Fruit fly (Drosophila melanogaster) whole organism, embryonic: ENCODE data around the gene r-l.

Experiments
- B-H2 ChIP-seq: fragments of 200-800 bp; sonication (Bioruptor generic); optimal IDR thresholded peaks from 2 replicates; lab custom pipeline; 2018; ENCODE audit warnings: missing biosample characterization, mild to moderate bottlenecking, missing genetic modification characterization
- Blimp-1 ChIP-seq: fragments of 200-800 bp; sonication (Bioruptor generic); optimal IDR thresholded peaks from 3 replicates; lab custom pipeline; 2018; ENCODE audit warnings: missing biosample characterization, missing genetic modification characterization, mild to moderate bottlenecking, moderate library complexity, missing genetic modification reagents
- CG12391 ChIP-seq: fragments of 200-800 bp; sonication (Bioruptor generic); optimal IDR thresholded peaks from 3 replicates; lab custom pipeline; 2018; ENCODE audit warnings: missing biosample characterization, mild to moderate bottlenecking, missing genetic modification characterization, moderate library complexity
- CG14710 ChIP-seq: fragments of 200-800 bp; sonication (Bioruptor generic); optimal IDR thresholded peaks from 3 replicates; lab custom pipeline; 2019; ENCODE audit warnings: missing biosample characterization, mild to moderate bottlenecking, missing genetic modification characterization, moderate library complexity
- CG15269 ChIP-seq: fragments of 200-800 bp; sonication (Bioruptor generic); optimal IDR thresholded peaks from 2 replicates; lab custom pipeline; 2018; ENCODE audit warnings: missing biosample characterization, mild to moderate bottlenecking, missing genetic modification characterization, moderate library complexity
- CG15479 ChIP-seq: fragments of 200-800 bp; sonication (Bioruptor generic); optimal IDR thresholded peaks from 3 replicates; lab custom pipeline; 2019; ENCODE audit warnings: missing biosample characterization, mild to moderate bottlenecking, missing genetic modification characterization, moderate library complexity
- CG17568 ChIP-seq: fragments of 200-800 bp; sonication (Bioruptor generic); optimal IDR thresholded peaks from 2 replicates; lab custom pipeline; 2018; ENCODE audit warnings: missing biosample characterization, mild to moderate bottlenecking, missing genetic modification characterization, moderate library complexity
- CG18599 ChIP-seq: fragments of 200-800 bp; sonication (Bioruptor generic); optimal IDR thresholded peaks from 3 replicates; lab custom pipeline; 2017; ENCODE audit warnings: missing biosample characterization, missing genetic modification characterization, mild to moderate bottlenecking, moderate library complexity, missing genetic modification reagents
- CG18764 ChIP-seq: fragments of 200-800 bp; sonication (Bioruptor generic); optimal IDR thresholded peaks from 3 replicates; lab custom pipeline; 2016; ENCODE audit warnings: missing biosample characterization, missing genetic modification characterization
- CG2875 ChIP-seq: fragments of 200-800 bp; sonication (Bioruptor generic); optimal IDR thresholded peaks from 2 replicates; lab custom pipeline; 2017; ENCODE audit warnings: missing biosample characterization, mild to moderate bottlenecking, missing genetic modification characterization, missing genetic modification reagents
- CG31365 ChIP-seq: fragments of 200-800 bp; sonication (Bioruptor generic); optimal IDR thresholded peaks from 2 replicates; lab custom pipeline; 2018; ENCODE audit warnings: missing biosample characterization, mild to moderate bottlenecking, missing genetic modification characterization
- CG31441 ChIP-seq: fragments of 200-800 bp; sonication (Bioruptor generic); IDR thresholded peaks from 2 replicates; pipeline ENCODE4 v1.3.6; 2022; ENCODE audit warnings: missing biosample characterization, missing genetic modification characterization
- CG34224 ChIP-seq: fragments of 200-800 bp; sonication (Bioruptor generic); IDR thresholded peaks from 3 replicates; pipeline ENCODE4 v1.3.6; 2022; ENCODE audit warnings: missing biosample characterization, missing genetic modification characterization; ENCODE audit not compliant: partially characterized antibody
- CG3847 ChIP-seq: fragments of 200-800 bp; sonication (Bioruptor generic); IDR thresholded peaks from 2 replicates; pipeline ENCODE4 v1.3.6; 2022; ENCODE audit warnings: missing biosample characterization, missing genetic modification characterization
- CG4707 ChIP-seq: fragments of 200-800 bp; sonication (Bioruptor generic); optimal IDR thresholded peaks from 2 replicates; lab custom pipeline; 2018; ENCODE audit warnings: missing biosample characterization, mild to moderate bottlenecking, missing genetic modification characterization, moderate library complexity
- CG7556 ChIP-seq: fragments of 200-800 bp; sonication (Bioruptor generic); optimal IDR thresholded peaks from 2 replicates; lab custom pipeline; 2017; ENCODE audit warnings: missing biosample characterization, mild to moderate bottlenecking, missing genetic modification characterization
- CG7963 ChIP-seq: fragments of 200-800 bp; sonication (Bioruptor generic); IDR thresholded peaks from 3 replicates; pipeline ENCODE4 v1.3.6; 2022; ENCODE audit warnings: missing biosample characterization, missing genetic modification characterization; ENCODE audit not compliant: partially characterized antibody
- CG8944 ChIP-seq: fragments of 200-800 bp; sonication (Bioruptor generic); optimal IDR thresholded peaks from 3 replicates; lab custom pipeline; 2016; ENCODE audit warnings: missing biosample characterization, missing genetic modification characterization
- CG9609 ChIP-seq: fragments of 200-800 bp; sonication (Bioruptor generic); optimal IDR thresholded peaks from 3 replicates; lab custom pipeline; 2016; ENCODE audit warnings: missing biosample characterization, missing genetic modification characterization
- CkIIα-i1 ChIP-seq: fragments of 200-800 bp; sonication (Bioruptor generic); IDR thresholded peaks from 2 replicates; pipeline ENCODE4 v1.3.6; 2022; ENCODE audit warnings: missing biosample characterization, missing genetic modification characterization
- Dfd ChIP-seq, 2 experiments: fragments of >200 bp; optimal IDR thresholded peaks; 2 replicates each; lab custom pipeline; 2017; ENCODE audit warnings: missing biosample characterization in 2 of 2, missing genetic modification characterization in 2 of 2
- Drgx ChIP-seq: fragments of 200-800 bp; sonication (Bioruptor generic); IDR thresholded peaks from 2 replicates; pipeline ENCODE4 v1.3.6; 2022; ENCODE audit warnings: missing biosample characterization, missing genetic modification characterization
- HLH3B ChIP-seq: fragments of 200-800 bp; sonication (Bioruptor generic); IDR thresholded peaks from 2 replicates; pipeline ENCODE4 v1.3.6; 2022; ENCODE audit warnings: missing biosample characterization, missing genetic modification characterization
- Hand ChIP-seq: fragments of 200-800 bp; sonication (Bioruptor generic); optimal IDR thresholded peaks from 2 replicates; lab custom pipeline; 2017; ENCODE audit warnings: mild to moderate bottlenecking, missing biosample characterization, missing genetic modification reagents, missing genetic modification characterization
- MESR4 ChIP-seq: fragments of 200-800 bp; sonication (Bioruptor generic); optimal IDR thresholded peaks from 2 replicates; lab custom pipeline; 2018; ENCODE audit warnings: missing biosample characterization, mild to moderate bottlenecking, missing genetic modification characterization, moderate library complexity
- NK7.1 ChIP-seq: fragments of 200-800 bp; sonication (Bioruptor generic); optimal IDR thresholded peaks from 3 replicates; lab custom pipeline; 2016; ENCODE audit warnings: missing biosample characterization, missing genetic modification characterization
- Nf-YB ChIP-seq: fragments of 200-800 bp; sonication (Bioruptor generic); optimal IDR thresholded peaks from 3 replicates; lab custom pipeline; 2019; ENCODE audit warnings: missing biosample characterization, mild to moderate bottlenecking, missing genetic modification characterization, moderate library complexity
- Oaz ChIP-seq: fragments of 200-800 bp; sonication (Bioruptor generic); IDR thresholded peaks from 2 replicates; pipeline ENCODE4 v1.3.6; 2022; ENCODE audit warnings: missing biosample characterization, missing genetic modification characterization
- Poxn ChIP-seq: fragments of 200-800 bp; sonication (Bioruptor generic); IDR thresholded peaks from 2 replicates; pipeline ENCODE4 v1.3.6; 2022; ENCODE audit warnings: missing biosample characterization, missing genetic modification characterization
- Spps ChIP-seq: fragments of 200-800 bp; sonication (Bioruptor generic); optimal IDR thresholded peaks from 2 replicates; lab custom pipeline; 2018; ENCODE audit warnings: missing biosample characterization, mild to moderate bottlenecking, missing genetic modification characterization
- aop ChIP-seq: fragments of 200-800 bp; sonication (Bioruptor generic); IDR thresholded peaks from 2 replicates; pipeline ENCODE4 v1.3.6; 2022; ENCODE audit warnings: missing biosample characterization, missing genetic modification characterization
- ap ChIP-seq: fragments of 200-800 bp; sonication (Bioruptor generic); IDR thresholded peaks from 2 replicates; pipeline ENCODE4 v1.3.6; 2022; ENCODE audit warnings: missing biosample characterization, missing genetic modification characterization
- chif ChIP-seq, 2 experiments: fragments of 200-800 bp; sonication (Bioruptor generic); optimal IDR thresholded peaks; 3 replicates each; lab custom pipeline; 2016; ENCODE audit warnings: missing biosample characterization in 2 of 2, missing genetic modification characterization in 2 of 2
- chinmo ChIP-seq: fragments of 200-800 bp; sonication (Bioruptor generic); IDR thresholded peaks from 4 replicates; pipeline ENCODE4 v1.3.6; 2022; ENCODE audit warnings: missing biosample characterization, missing genetic modification characterization; ENCODE audit not compliant: partially characterized antibody
- ci ChIP-seq: fragments of 200-800 bp; sonication (Bioruptor generic); IDR thresholded peaks from 3 replicates; pipeline ENCODE4 v1.3.6; 2022; ENCODE audit warnings: missing biosample characterization, missing genetic modification characterization
- crc ChIP-seq: fragments of 200-800 bp; sonication (Bioruptor generic); optimal IDR thresholded peaks from 2 replicates; lab custom pipeline; 2016; ENCODE audit warnings: missing biosample characterization, missing genetic modification characterization
- dan ChIP-seq: fragments of 200-800 bp; sonication (Bioruptor generic); IDR thresholded peaks from 2 replicates; pipeline ENCODE4 v1.3.6; 2022; ENCODE audit warnings: missing biosample characterization, missing genetic modification characterization
- disco-r ChIP-seq: fragments of 200-800 bp; sonication (Bioruptor generic); optimal IDR thresholded peaks from 2 replicates; lab custom pipeline; 2016; ENCODE audit warnings: missing biosample characterization, missing genetic modification characterization
- en ChIP-seq: fragments of 200-800 bp; sonication (Bioruptor generic); optimal IDR thresholded peaks from 2 replicates; lab custom pipeline; 2016; ENCODE audit warnings: missing biosample characterization, missing genetic modification characterization
- gcm ChIP-seq: fragments of 200-800 bp; sonication (Bioruptor generic); optimal IDR thresholded peaks from 2 replicates; lab custom pipeline; 2019; ENCODE audit warnings: missing biosample characterization, mild to moderate bottlenecking, missing genetic modification characterization, moderate library complexity
- gem ChIP-seq: fragments of 200-800 bp; sonication (Bioruptor generic); optimal IDR thresholded peaks from 2 replicates; lab custom pipeline; 2019; ENCODE audit warnings: missing biosample characterization, mild to moderate bottlenecking, missing genetic modification characterization, moderate library complexity
- gfzf ChIP-seq: fragments of 200-800 bp; sonication (Bioruptor generic); optimal IDR thresholded peaks from 2 replicates; lab custom pipeline; 2016; ENCODE audit warnings: missing biosample characterization, mild to moderate bottlenecking, missing genetic modification characterization, moderate library complexity
- gt ChIP-seq: fragments of 200-800 bp; sonication (Bioruptor generic); IDR thresholded peaks from 2 replicates; pipeline ENCODE4 v1.3.6; 2022; ENCODE audit warnings: missing biosample characterization, missing genetic modification characterization
- lola ChIP-seq, 3 experiments: fragments of >200 bp in 2 of 3; fragments of 200-800 bp in 1 of 3; sonication (Bioruptor generic) in 1 of 3; optimal IDR thresholded peaks; 2 replicates each; lab custom pipeline; 2017 to 2019; ENCODE audit warnings: missing biosample characterization in 3 of 3, missing genetic modification characterization in 3 of 3, mild to moderate bottlenecking in 1 of 3, moderate library complexity in 1 of 3
- nerfin-1 ChIP-seq: fragments of 200-800 bp; sonication (Bioruptor generic); optimal IDR thresholded peaks from 3 replicates; lab custom pipeline; 2019; ENCODE audit warnings: missing biosample characterization, mild to moderate bottlenecking, missing genetic modification characterization, moderate library complexity
- odd ChIP-seq: fragments of 200-800 bp; sonication (Bioruptor generic); optimal IDR thresholded peaks from 2 replicates; lab custom pipeline; 2017; ENCODE audit warnings: missing biosample characterization, mild to moderate bottlenecking, missing genetic modification characterization
- otp ChIP-seq: fragments of 200-800 bp; sonication (Bioruptor generic); IDR thresholded peaks from 3 replicates; pipeline ENCODE4, ENCODE4 v1.3.6; 2022; ENCODE audit warnings: missing biosample characterization, missing genetic modification characterization
- peb ChIP-seq: fragments of 200-800 bp; sonication (Bioruptor generic); IDR thresholded peaks from 2 replicates; pipeline ENCODE4 v1.3.6; 2022; ENCODE audit warnings: missing biosample characterization, missing genetic modification characterization
- repo ChIP-seq: fragments of 200-800 bp; sonication (Bioruptor generic); optimal IDR thresholded peaks from 2 replicates; lab custom pipeline; 2016; ENCODE audit warnings: missing biosample characterization, missing genetic modification characterization
- sd ChIP-seq: fragments of 200-800 bp; sonication (Bioruptor generic); optimal IDR thresholded peaks from 3 replicates; lab custom pipeline; 2018; ENCODE audit warnings: missing biosample characterization, mild to moderate bottlenecking, missing genetic modification characterization, moderate library complexity
- zen2 ChIP-seq: fragments of 200-800 bp; sonication (Bioruptor generic); IDR thresholded peaks from 3 replicates; pipeline ENCODE4 v1.3.6; 2022; ENCODE audit warnings: missing biosample characterization, missing genetic modification characterization; ENCODE audit not compliant: partially characterized antibody

r-l gene

dm6 chr3R:21073141-21073540 is at the start of gene r-l (continued):
- TF ChIP-seq HLH3B (GFP tag; lab: Robert Waterston, UW) (no peak), NK7.1 (GFP tag; lab: Kevin White, UChicago) (no peak), CG34224 (GFP tag; lab: Robert Waterston, UW) (no peak), peb (GFP tag; lab: Robert Waterston, UW) (no peak), repo (no peak), CG15479 (GFP tag; lab: Kevin White, UChicago) (no peak), ci (no peak), nerfin-1 (tag; lab: Kevin White, UChicago) (no peak), sd (peak; percentile 20), odd (GFP tag; lab: Kevin White, UChicago) (no peak), crc (GFP tag; lab: Kevin White, UChicago) (no peak), CG7556 (no peak), Hand (GFP tag; lab: Kevin White, UChicago) (no peak), gt (GFP tag; lab: Robert Waterston, UW) (no peak), gcm (GFP tag; lab: Kevin White, UChicago) (peak; percentile 2), CG3847 (GFP tag; lab: Robert Waterston, UW) (peak; percentile 64), lola (GFP tag; optimal IDR thresholded peaks at IDR 0.05; lab: Kevin White, UChicago) (no peak), CG31441 (GFP tag; lab: Robert Waterston, UW) (no peak), chinmo (GFP tag; lab: Robert Waterston, UW) (0 out of 4 replicates have a peak, but pooled peaks have one; percentile 65), CG7963 (GFP tag; lab: Robert Waterston, UW) (no peak), CG4707 (GFP tag; lab: Kevin White, UChicago) (no peak), CG31365 (no peak), B-H2 (peak; percentile 17), CG18764 (GFP tag; lab: Kevin White, UChicago) (no peak), CG8944 (GFP tag; lab: Kevin White, UChicago) (peak; percentile 8), chif (GFP tag; optimal IDR thresholded peaks at IDR 0.05; lab: Kevin White, UChicago) (no peak), Spps (tag; lab: Kevin White, UChicago) (no peak), CG17568 (no peak), Blimp-1 (GFP tag; lab: Kevin White, UChicago) (no peak), dan (GFP tag; lab: Robert Waterston, UW) (no peak), en (GFP tag; lab: Kevin White, UChicago) (no peak), ap (GFP tag; lab: Robert Waterston, UW) (no peak), Dfd (GFP tag; optimal IDR thresholded peaks at IDR 0.05; lab: Kevin White, UChicago) (no peak), CG15269 (tag; lab: Kevin White, UChicago) (no peak), zen2 (GFP tag; lab: Robert Waterston, UW) (no peak), CG14710 (peak; percentile 71), otp (GFP tag; lab: Robert Waterston, UW) (peak; percentile 26; the same call in 1 of the 3 replicates), Drgx (GFP tag; lab: Robert Waterston, UW) (no peak), gem (tag; lab: Kevin White, UChicago) (no peak), CkIIα-i1 (GFP tag; lab: Robert Waterston, UW) (no peak), CG9609 (GFP tag; lab: Kevin White, UChicago) (no peak), CG12391 (tag; lab: Kevin White, UChicago) (peak; percentile 18), Nf-YB (GFP tag; lab: Kevin White, UChicago) (peak; percentile 20), aop (GFP tag; lab: Robert Waterston, UW) (no peak), disco-r (no peak), Poxn (GFP tag; lab: Robert Waterston, UW) (no peak), Oaz (GFP tag; lab: Robert Waterston, UW) (no peak), gfzf (GFP tag; lab: Kevin White, UChicago) (peak; percentile 98), CG2875 (GFP tag; lab: Kevin White, UChicago) (no peak), MESR4 (peak; percentile 62), CG18599 (GFP tag; lab: Kevin White, UChicago) (no peak)
